Worm (Caenorhabditis elegans): ENCODE results near the gene C17B7.3.
"Not testable (repeated sequence)": the region's sequence is repeated elsewhere in the genome, so short reads cannot be mapped to it uniquely, and the experiment has no call there.

C17B7.3 gene

ce11 chrV:3362475-3362874, 19.9 kb downstream of the C17B7.3 start, which contains the start of gene C04E12.4:
Gene C04E12.4 (plus strand): TSS chrV:3362775.
- no peak for TF ChIP-seq tbx-8 (GFP tag; optimal IDR thresholded peaks at IDR 0.05)
- TF ChIP-seq zip-8 (tag; optimal IDR thresholded peaks at IDR 0.05), result no peak
- TF ChIP-seq ham-2 (GFP tag; optimal IDR thresholded peaks at IDR 0.05), result no peak
- TF ChIP-seq sem-2 (GFP tag; optimal IDR thresholded peaks at IDR 0.05), result no peak
- no peak for TF ChIP-seq cnd-1 (tag; optimal IDR thresholded peaks at IDR 0.05)
- no peak for TF ChIP-seq lsy-2 (tag; optimal IDR thresholded peaks at IDR 0.05)
- TF ChIP-seq mab-5 (tag; optimal IDR thresholded peaks at IDR 0.05), result no peak

ce11 chrV:3367773-3368172, 25.2 kb downstream of the C17B7.3 start, which contains the start of gene C04E12.2:
Gene C04E12.2 (plus strand): TSS chrV:3368073.
- TF ChIP-seq ceh-39 (tag; optimal IDR thresholded peaks at IDR 0.05); unc-120 (tag; optimal IDR thresholded peaks at IDR 0.05; ENCODE audit: poor library complexity, severe bottlenecking); zip-8 (tag; optimal IDR thresholded peaks at IDR 0.05): not testable (repeated sequence)

- no peak for TF ChIP-seq ztf-11 (tag; optimal IDR thresholded peaks at IDR 0.05)
- TF ChIP-seq flh-1 (GFP tag; optimal IDR thresholded peaks at IDR 0.05), result no peak
- TF ChIP-seq drap-1 (GFP tag; optimal IDR thresholded peaks at IDR 0.05), result no peak
- TF ChIP-seq tbx-8 (GFP tag; optimal IDR thresholded peaks at IDR 0.05), result no peak
- no peak for TF ChIP-seq zip-8 (tag; optimal IDR thresholded peaks at IDR 0.05)
- TF ChIP-seq nhr-12 (tag; optimal IDR thresholded peaks at IDR 0.05), result no peak
These were observed 30.1 kb downstream of the C17B7.3 start, which contains the start of gene srx-121 for ce11 chrV:3372673-3373072. Gene srx-121 (minus strand): TSS chrV:3372773.

ce11 chrV:3376973-3377372, 34.4 kb downstream of the C17B7.3 start, which contains the start of gene srbc-2:
Gene srbc-2 (minus strand): TSS chrV:3377073.
- TF ChIP-seq mls-2 (tag; optimal IDR thresholded peaks at IDR 0.05) (no peak), lin-32 (GFP tag; optimal IDR thresholded peaks at IDR 0.05) (no peak), mep-1 (tag; optimal IDR thresholded peaks at IDR 0.05) (no peak), ham-2 (GFP tag; optimal IDR thresholded peaks at IDR 0.05) (no peak), zip-8 (tag; optimal IDR thresholded peaks at IDR 0.05) (no peak), M03D4.4 (tag; optimal IDR thresholded peaks at IDR 0.05) (no peak), sptf-1 (tag; optimal IDR thresholded peaks at IDR 0.05) (no peak), nhr-237 (tag; optimal IDR thresholded peaks at IDR 0.05) (no peak), cnd-1 (tag; optimal IDR thresholded peaks at IDR 0.05) (no peak), unc-62 (GFP tag; optimal IDR thresholded peaks at IDR 0.05) (no peak), lsy-2 (tag; optimal IDR thresholded peaks at IDR 0.05) (no peak), nhr-2 (tag; optimal IDR thresholded peaks at IDR 0.05) (no peak), elt-1 (tag; optimal IDR thresholded peaks at IDR 0.05; ENCODE audit: borderline replicate concordance, insufficient read depth) (no peak), snpc-4 (tag; optimal IDR thresholded peaks at IDR 0.05) (no peak), nhr-76 (tag; optimal IDR thresholded peaks at IDR 0.05) (no peak), tbx-8 (GFP tag; optimal IDR thresholded peaks at IDR 0.05) (no peak), pha-4 (tag; optimal IDR thresholded peaks at IDR 0.05) (no peak), ztf-11 (tag; optimal IDR thresholded peaks at IDR 0.05) (no peak)

- TF ChIP-seq ham-2 (GFP tag; optimal IDR thresholded peaks at IDR 0.05) (no peak), mab-5 (tag; optimal IDR thresholded peaks at IDR 0.05) (no peak), elt-3 (tag; optimal IDR thresholded peaks at IDR 0.05) (no peak), sptf-1 (tag; optimal IDR thresholded peaks at IDR 0.05) (no peak), zip-8 (tag; optimal IDR thresholded peaks at IDR 0.05) (no peak), nhr-2 (tag; optimal IDR thresholded peaks at IDR 0.05) (no peak), mls-2 (tag; optimal IDR thresholded peaks at IDR 0.05) (no peak), M03D4.4 (tag; optimal IDR thresholded peaks at IDR 0.05) (no peak), nhr-12 (tag; optimal IDR thresholded peaks at IDR 0.05) (no peak), lin-13 (tag; optimal IDR thresholded peaks at IDR 0.05) (no peak), ces-1 (GFP tag; optimal IDR thresholded peaks at IDR 0.05) (no peak), ceh-83 (GFP tag; optimal IDR thresholded peaks at IDR 0.05) (no peak), snpc-4 (tag; optimal IDR thresholded peaks at IDR 0.05) (no peak)
These were observed 45.7 kb downstream of the C17B7.3 start for ce11 chrV:3388299-3388698.

ce11 chrV:3391005-3391404, 48.4 kb downstream of the C17B7.3 start:
- TF ChIP-seq nhr-76 (tag; optimal IDR thresholded peaks at IDR 0.05) (no peak), nhr-12 (tag; optimal IDR thresholded peaks at IDR 0.05) (no peak), lin-13 (tag; optimal IDR thresholded peaks at IDR 0.05) (no peak), flh-1 (GFP tag; optimal IDR thresholded peaks at IDR 0.05) (no peak), M03D4.4 (tag; optimal IDR thresholded peaks at IDR 0.05) (no peak), ces-1 (GFP tag; optimal IDR thresholded peaks at IDR 0.05) (no peak), blmp-1 (tag; optimal IDR thresholded peaks at IDR 0.05) (no peak), lsy-2 (tag; optimal IDR thresholded peaks at IDR 0.05) (no peak), unc-62 (GFP tag; optimal IDR thresholded peaks at IDR 0.05) (no peak), drap-1 (GFP tag; optimal IDR thresholded peaks at IDR 0.05) (no peak), nhr-28 (tag; optimal IDR thresholded peaks at IDR 0.05) (no peak), unc-120 (tag; optimal IDR thresholded peaks at IDR 0.05; ENCODE audit: poor library complexity, severe bottlenecking) (no peak), snpc-4 (tag; optimal IDR thresholded peaks at IDR 0.05) (no peak), elt-1 (tag; optimal IDR thresholded peaks at IDR 0.05; ENCODE audit: borderline replicate concordance, insufficient read depth) (no peak), hlh-1 (tag; optimal IDR thresholded peaks at IDR 0.05) (no peak)

All from whole organism, mixed stage, embryonic.